Fruit fly (Drosophila melanogaster): ENCODE data around the gene fid.

- TF ChIP-seq pdm3 (GFP tag; optimal IDR thresholded peaks at IDR 0.05) (no peak), OdsH (GFP tag; optimal IDR thresholded peaks at IDR 0.05) (no peak), Gug (GFP tag; IDR thresholded peaks at IDR 0.05) (no peak; the same call in 1 of the 2 replicates), ss (GFP tag; optimal IDR thresholded peaks at IDR 0.05) (peak in 1 of 2 experiments; percentile 78), Lpt (GFP tag; optimal IDR thresholded peaks at IDR 0.05) (peak; percentile 39), Eip93F (GFP tag; optimal IDR thresholded peaks at IDR 0.05) (no peak), topi (GFP tag; optimal IDR thresholded peaks at IDR 0.05) (no peak), Eip78C (GFP tag) (peak; percentile 75), acj6 (GFP tag; optimal IDR thresholded peaks at IDR 0.05) (no peak), Blimp-1 (GFP tag; optimal IDR thresholded peaks at IDR 0.05) (peak; percentile 50), Sox102F (GFP tag; optimal IDR thresholded peaks at IDR 0.05) (no peak)
Measured at dm6 chr3R:26002570-26003332, 32.9 kb downstream of the fid start.
